Worm (Caenorhabditis elegans) whole organism, L1 larva: ENCODE data around the gene C45E5.1.

Source experiments
- ces-1 ChIP-seq: fragments of 150-350 bp; optimal IDR thresholded peaks from 2 replicates; lab custom pipeline; 2014; ENCODE audit warnings: missing biosample characterization, missing genetic modification reagents, missing genetic modification characterization
- pqm-1 ChIP-seq: sonication (generic microtip); optimal IDR thresholded peaks from 3 replicates; lab custom pipeline; 2017; ENCODE audit warnings: missing biosample characterization, missing genetic modification characterization
- snu-23 ChIP-seq: sonication (generic microtip); optimal IDR thresholded peaks from 2 replicates; lab custom pipeline; 2016; ENCODE audit warnings: missing genetic modification characterization, missing compliant biosample characterization

DNA sequence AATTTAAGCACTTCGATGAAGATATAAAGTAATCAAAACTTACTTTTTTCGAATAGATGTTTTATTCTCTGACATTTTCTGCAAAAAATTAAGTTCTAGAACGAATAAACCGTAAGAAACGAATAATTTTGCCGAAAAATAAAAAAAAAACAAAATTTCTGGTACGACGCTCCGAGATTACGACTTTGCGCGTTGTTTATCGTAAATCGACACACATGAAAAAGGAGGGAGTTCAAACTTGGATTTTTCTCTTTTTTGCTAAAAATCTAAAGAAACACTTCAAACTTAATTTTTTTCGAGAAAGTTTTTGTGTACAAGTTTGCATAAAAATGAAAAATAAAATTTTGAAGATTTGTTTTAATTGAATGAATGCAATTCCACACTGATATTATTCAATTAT lies 12.6 kb upstream of the C45E5.1 start, which contains the start of gene H35B03.2:
- TF ChIP-seq ces-1 (GFP tag; lab: Kevin White, UChicago), result no peak
- peak; percentile 83 for TF ChIP-seq snu-23 (GFP tag; lab: Kevin White, UChicago)
- TF ChIP-seq pqm-1 (tag; lab: Kevin White, UChicago), result no peak
